Worm (Caenorhabditis elegans): ENCODE results near the gene F32H5.1.

ce11 chrV:13351773-13352172, 6.1 kb downstream of the F32H5.1 start:
- TF ChIP-seq F26F4.8 (GFP tag; conservative IDR thresholded peaks at IDR 0.05): no peak
- TF ChIP-seq unc-39 (tag; optimal IDR thresholded peaks at IDR 0.05): no peak
- no peak for TF ChIP-seq dve-1 (tag; optimal IDR thresholded peaks at IDR 0.05; ENCODE audit: insufficient read depth)

Measured in whole organism, L4 larva.